Fruit fly (Drosophila melanogaster) whole organism, embryonic: ENCODE measurements around the gene bon.

Experiments used
- Atf3 ChIP-seq: fragments of 200-800 bp; sonication (Bioruptor generic); optimal IDR thresholded peaks from 3 replicates; lab custom pipeline; 2016; ENCODE audit warnings: missing biosample characterization, missing genetic modification characterization
- Bdp1 ChIP-seq: fragments of 200-800 bp; sonication (Bioruptor generic); optimal IDR thresholded peaks from 3 replicates; lab custom pipeline; 2016; ENCODE audit warnings: missing biosample characterization, missing genetic modification characterization
- CG11504 ChIP-seq: fragments of 200-800 bp; sonication (Bioruptor generic); optimal IDR thresholded peaks from 3 replicates; lab custom pipeline; 2019; ENCODE audit warnings: missing biosample characterization, mild to moderate bottlenecking, missing genetic modification characterization, moderate library complexity
- CG12071 ChIP-seq: fragments of 200-800 bp; sonication (Bioruptor generic); optimal IDR thresholded peaks from 3 replicates; lab custom pipeline; 2018; ENCODE audit warnings: missing biosample characterization, mild to moderate bottlenecking, missing genetic modification characterization
- CG12236 ChIP-seq: fragments of 200-800 bp; sonication (Bioruptor generic); optimal IDR thresholded peaks from 2 replicates; lab custom pipeline; 2016; ENCODE audit warnings: missing biosample characterization, missing genetic modification characterization
- CG12391 ChIP-seq: fragments of 200-800 bp; sonication (Bioruptor generic); optimal IDR thresholded peaks from 3 replicates; lab custom pipeline; 2018; ENCODE audit warnings: missing biosample characterization, mild to moderate bottlenecking, missing genetic modification characterization, moderate library complexity
- CG12769 ChIP-seq: fragments of 200-800 bp; sonication (Bioruptor generic); optimal IDR thresholded peaks from 2 replicates; lab custom pipeline; 2019; ENCODE audit warnings: missing biosample characterization, mild to moderate bottlenecking, missing genetic modification characterization, moderate library complexity
- CG13894 ChIP-seq: fragments of 200-800 bp; sonication (Bioruptor generic); optimal IDR thresholded peaks from 3 replicates; lab custom pipeline; 2018; ENCODE audit warnings: missing biosample characterization, mild to moderate bottlenecking, missing genetic modification characterization, moderate library complexity
- CG15479 ChIP-seq: fragments of 200-800 bp; sonication (Bioruptor generic); optimal IDR thresholded peaks from 3 replicates; lab custom pipeline; 2019; ENCODE audit warnings: missing biosample characterization, mild to moderate bottlenecking, missing genetic modification characterization, moderate library complexity
- CG15514 ChIP-seq: fragments of 200-800 bp; sonication (Bioruptor generic); optimal IDR thresholded peaks from 3 replicates; lab custom pipeline; 2017; ENCODE audit warnings: missing biosample characterization, missing genetic modification characterization, mild to moderate bottlenecking, moderate library complexity, missing genetic modification reagents
- CG1602 ChIP-seq: fragments of 200-800 bp; sonication (Bioruptor generic); optimal IDR thresholded peaks from 3 replicates; lab custom pipeline; 2016; ENCODE audit warnings: missing biosample characterization, missing genetic modification characterization
- CG1603 ChIP-seq: fragments of 200-800 bp; sonication (Bioruptor generic); optimal IDR thresholded peaks from 2 replicates; lab custom pipeline; 2019; ENCODE audit warnings: missing biosample characterization, mild to moderate bottlenecking, missing genetic modification characterization, moderate library complexity
- CG17361 ChIP-seq: fragments of 200-800 bp; sonication (Bioruptor generic); IDR thresholded peaks from 3 replicates; pipeline ENCODE4 v1.3.6; 2022; ENCODE audit warnings: missing biosample characterization, missing genetic modification characterization
- CG2116 ChIP-seq: fragments of 200-800 bp; sonication (Bioruptor generic); optimal IDR thresholded peaks from 3 replicates; lab custom pipeline; 2018; ENCODE audit warnings: missing biosample characterization, mild to moderate bottlenecking, missing genetic modification characterization
- CG32532 ChIP-seq: fragments of 200-800 bp; sonication (Bioruptor generic); IDR thresholded peaks from 2 replicates; pipeline ENCODE4 v1.3.6; 2022; ENCODE audit warnings: missing biosample characterization, missing genetic modification characterization
- CG32767 ChIP-seq: fragments of 200-800 bp; sonication (Bioruptor generic); IDR thresholded peaks from 2 replicates; pipeline ENCODE4 v1.3.6; 2022; ENCODE audit warnings: missing biosample characterization, missing genetic modification characterization
- CG4404 ChIP-seq: fragments of 200-800 bp; sonication (Bioruptor generic); IDR thresholded peaks from 2 replicates; pipeline ENCODE4 v1.3.6; 2022; ENCODE audit warnings: missing biosample characterization, missing genetic modification characterization
- CG6813 ChIP-seq: fragments of 200-800 bp; sonication (Bioruptor generic); optimal IDR thresholded peaks from 2 replicates; lab custom pipeline; 2017; ENCODE audit warnings: missing biosample characterization, missing genetic modification characterization, mild to moderate bottlenecking, moderate library complexity, missing genetic modification reagents
- CG6854 ChIP-seq: fragments of 200-800 bp; sonication (Bioruptor generic); optimal IDR thresholded peaks from 3 replicates; lab custom pipeline; 2017; ENCODE audit warnings: missing biosample characterization, mild to moderate bottlenecking, missing genetic modification characterization
- CG7556 ChIP-seq: fragments of 200-800 bp; sonication (Bioruptor generic); optimal IDR thresholded peaks from 2 replicates; lab custom pipeline; 2017; ENCODE audit warnings: missing biosample characterization, mild to moderate bottlenecking, missing genetic modification characterization
- CG7928 ChIP-seq: fragments of 200-800 bp; sonication (Bioruptor generic); optimal IDR thresholded peaks from 2 replicates; lab custom pipeline; 2017; ENCODE audit warnings: missing biosample characterization, mild to moderate bottlenecking, missing genetic modification characterization
- CG8089 ChIP-seq: fragments of 200-800 bp; sonication (Bioruptor generic); optimal IDR thresholded peaks from 3 replicates; lab custom pipeline; 2016; ENCODE audit warnings: missing biosample characterization, missing genetic modification characterization
- Doc3 ChIP-seq: fragments of 200-800 bp; sonication (Bioruptor generic); IDR thresholded peaks from 3 replicates; pipeline ENCODE4 v1.3.6; 2022; ENCODE audit warnings: missing biosample characterization, missing genetic modification characterization; ENCODE audit not compliant: partially characterized antibody
- Drgx ChIP-seq: fragments of 200-800 bp; sonication (Bioruptor generic); IDR thresholded peaks from 2 replicates; pipeline ENCODE4 v1.3.6; 2022; ENCODE audit warnings: missing biosample characterization, missing genetic modification characterization
- HLH4C ChIP-seq: fragments of 200-800 bp; sonication (Bioruptor generic); IDR thresholded peaks from 3 replicates; pipeline ENCODE4 v1.3.6; 2022; ENCODE audit warnings: missing biosample characterization, missing genetic modification characterization; ENCODE audit not compliant: partially characterized antibody
- Hmr ChIP-seq: fragments of 200-800 bp; sonication (Bioruptor generic); optimal IDR thresholded peaks from 3 replicates; lab custom pipeline; 2017; ENCODE audit warnings: mild to moderate bottlenecking, missing biosample characterization, missing genetic modification reagents, missing genetic modification characterization
- Hsf ChIP-seq: fragments of 200-800 bp; sonication (Bioruptor generic); optimal IDR thresholded peaks from 3 replicates; lab custom pipeline; 2016; ENCODE audit warnings: missing biosample characterization, missing genetic modification characterization
- Sox102F ChIP-seq: fragments of 200-800 bp; sonication (Bioruptor generic); optimal IDR thresholded peaks from 2 replicates; lab custom pipeline; 2018; ENCODE audit warnings: missing biosample characterization, mild to moderate bottlenecking, missing genetic modification characterization, moderate library complexity
- Trl ChIP-seq, 3 experiments: fragments of >200 bp in 2 of 3; fragments of 200-800 bp in 1 of 3; sonication (Bioruptor generic) in 1 of 3; optimal IDR thresholded peaks; 2 replicates in 1 of 3; 3 replicates in 2 of 3; lab custom pipeline; 2016 to 2017; ENCODE audit warnings: missing biosample characterization in 1 of 3, missing genetic modification characterization in 1 of 3
- Vsx1 ChIP-seq: fragments of 200-800 bp; sonication (Bioruptor generic); optimal IDR thresholded peaks from 2 replicates; lab custom pipeline; 2017; ENCODE audit warnings: missing biosample characterization, mild to moderate bottlenecking, missing genetic modification characterization, missing genetic modification reagents
- az2 ChIP-seq: fragments of 200-800 bp; sonication (Bioruptor generic); optimal IDR thresholded peaks from 3 replicates; lab custom pipeline; 2016; ENCODE audit warnings: missing biosample characterization, missing genetic modification characterization
- bab2 ChIP-seq: fragments of 200-800 bp; sonication (Bioruptor generic); optimal IDR thresholded peaks from 2 replicates; lab custom pipeline; 2016; ENCODE audit warnings: missing biosample characterization, missing genetic modification characterization
- bowl ChIP-seq: fragments of 200-800 bp; sonication (Bioruptor generic); IDR thresholded peaks from 2 replicates; pipeline ENCODE4 v1.3.6; 2022; ENCODE audit warnings: missing biosample characterization, missing genetic modification characterization
- cas ChIP-seq: fragments of 200-800 bp; sonication (Bioruptor generic); IDR thresholded peaks from 2 replicates; pipeline ENCODE4 v1.3.6; 2022; ENCODE audit warnings: missing biosample characterization, missing genetic modification characterization
- eyg ChIP-seq: fragments of 200-800 bp; sonication (Bioruptor generic); optimal IDR thresholded peaks from 3 replicates; lab custom pipeline; 2016; ENCODE audit warnings: missing biosample characterization, missing genetic modification characterization
- kay ChIP-seq: fragments of 200-800 bp; sonication (Bioruptor generic); optimal IDR thresholded peaks from 2 replicates; lab custom pipeline; 2016; ENCODE audit warnings: missing biosample characterization, missing genetic modification characterization
- lab ChIP-seq: fragments of 200-800 bp; sonication (Bioruptor generic); optimal IDR thresholded peaks from 3 replicates; lab custom pipeline; 2017; ENCODE audit warnings: missing biosample characterization, missing genetic modification characterization, mild to moderate bottlenecking, moderate library complexity, missing genetic modification reagents
- nmo ChIP-seq: fragments of 200-800 bp; sonication (Bioruptor generic); optimal IDR thresholded peaks from 2 replicates; lab custom pipeline; 2018; ENCODE audit warnings: missing biosample characterization, mild to moderate bottlenecking, missing genetic modification characterization, moderate library complexity
- onecut ChIP-seq: fragments of 200-800 bp; sonication (Bioruptor generic); IDR thresholded peaks from 2 replicates; pipeline ENCODE4 v1.3.6; 2022; ENCODE audit warnings: missing biosample characterization, missing genetic modification characterization
- pita ChIP-seq: fragments of 200-800 bp; sonication (Bioruptor generic); optimal IDR thresholded peaks from 2 replicates; lab custom pipeline; 2017; ENCODE audit warnings: missing biosample characterization, mild to moderate bottlenecking, missing genetic modification characterization
- pros ChIP-seq: fragments of 200-800 bp; sonication (Bioruptor generic); optimal IDR thresholded peaks from 3 replicates; lab custom pipeline; 2019; ENCODE audit warnings: missing biosample characterization, mild to moderate bottlenecking, missing genetic modification characterization, moderate library complexity
- pum ChIP-seq: fragments of 200-800 bp; sonication (Bioruptor generic); optimal IDR thresholded peaks from 2 replicates; lab custom pipeline; 2016; ENCODE audit warnings: missing biosample characterization, missing genetic modification characterization
- pzg ChIP-seq: fragments of 200-800 bp; sonication (Bioruptor generic); optimal IDR thresholded peaks from 3 replicates; lab custom pipeline; 2018; ENCODE audit warnings: missing biosample characterization, mild to moderate bottlenecking, missing genetic modification characterization, moderate library complexity
- repo ChIP-seq: fragments of 200-800 bp; sonication (Bioruptor generic); optimal IDR thresholded peaks from 2 replicates; lab custom pipeline; 2016; ENCODE audit warnings: missing biosample characterization, missing genetic modification characterization
- stwl ChIP-seq: fragments of 200-800 bp; sonication (Bioruptor generic); optimal IDR thresholded peaks from 3 replicates; lab custom pipeline; 2018; ENCODE audit warnings: missing biosample characterization, mild to moderate bottlenecking, missing genetic modification characterization, moderate library complexity
- tll ChIP-seq, 2 experiments: fragments of 200-800 bp in 1 of 2; fragments of >200 bp in 1 of 2; sonication (Bioruptor generic) in 1 of 2; optimal IDR thresholded peaks; 2 replicates each; lab custom pipeline; 2017 to 2019; ENCODE audit warnings: missing biosample characterization in 2 of 2, missing genetic modification characterization in 2 of 2, mild to moderate bottlenecking in 1 of 2, moderate library complexity in 1 of 2
- zen ChIP-seq: fragments of 200-800 bp; sonication (Bioruptor generic); optimal IDR thresholded peaks from 3 replicates; lab custom pipeline; 2018; ENCODE audit warnings: missing biosample characterization, mild to moderate bottlenecking, missing genetic modification characterization, moderate library complexity

The bon gene

DNA sequence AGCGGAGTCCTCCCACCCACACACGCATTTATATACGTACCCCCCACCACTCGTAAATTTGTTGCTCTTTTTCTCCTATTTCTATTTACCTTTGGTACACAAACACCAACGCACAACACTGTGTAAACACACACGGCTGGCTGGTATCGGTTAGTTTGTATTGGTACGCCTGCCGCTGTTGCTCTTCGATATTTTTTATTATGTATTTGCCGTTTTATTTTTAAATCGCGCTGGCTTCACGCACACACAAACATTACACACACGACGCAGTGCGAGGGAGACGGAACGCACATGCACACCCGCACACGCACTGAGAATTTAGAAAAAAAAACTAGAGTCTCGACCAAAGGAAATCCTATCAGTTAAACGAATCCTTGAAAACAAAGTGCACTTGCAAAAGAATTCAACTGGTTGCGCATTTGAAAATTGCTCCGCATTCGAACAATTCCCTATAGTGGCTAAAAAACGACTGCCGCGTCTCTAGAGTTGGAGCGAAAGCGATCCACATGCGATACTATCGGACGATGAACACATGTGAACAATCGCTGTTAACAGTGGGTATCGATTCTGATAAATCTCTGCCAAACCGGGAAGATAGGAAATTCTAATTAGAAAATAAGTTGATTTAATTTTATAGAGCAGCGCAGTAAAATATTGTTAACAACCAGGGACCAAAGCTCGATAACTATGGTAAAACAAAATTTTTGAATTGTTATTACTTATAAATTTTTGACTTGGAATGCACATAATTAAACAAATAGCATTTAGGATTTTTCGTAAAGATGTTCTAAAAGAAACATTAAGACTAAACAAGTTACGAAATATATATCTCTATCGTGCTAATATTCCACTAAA, 42.1 kb upstream of the bon start (continued):
- peak; percentile 42 for TF ChIP-seq Sox102F (GFP tag; lab: Kevin White, UChicago)
- peak; percentile 73 for TF ChIP-seq Hmr (GFP tag; lab: Kevin White, UChicago)
- peak; percentile 96 for TF ChIP-seq CG12071 (GFP tag; lab: Kevin White, UChicago)
- TF ChIP-seq CG32532: peak; percentile 28
- peak; percentile 8 for TF ChIP-seq CG7556 (GFP tag; lab: Kevin White, UChicago)
- TF ChIP-seq kay (GFP tag; lab: Kevin White, UChicago): no peak
- no peak for TF ChIP-seq Hsf (GFP tag; lab: Kevin White, UChicago)
- TF ChIP-seq CG7928 (GFP tag; lab: Kevin White, UChicago): peak; percentile 49
- peak; percentile 49 for TF ChIP-seq zen (tag; lab: Kevin White, UChicago)
- peak; percentile 0 for TF ChIP-seq Atf3
- peak; percentile 29 for TF ChIP-seq stwl (tag; lab: Kevin White, UChicago)
- TF ChIP-seq CG13894 (tag; lab: Kevin White, UChicago): peak; percentile 63
- no peak for TF ChIP-seq CG17361 (GFP tag; lab: Robert Waterston, UW)
- TF ChIP-seq CG8089: peak; percentile 24
- TF ChIP-seq pum: no peak
- no peak for TF ChIP-seq CG11504
- TF ChIP-seq Trl (optimal IDR thresholded peaks at IDR 0.05; lab: Kevin White, UChicago): no peak
- TF ChIP-seq Trl (GFP tag; optimal IDR thresholded peaks at IDR 0.05; lab: Kevin White, UChicago): peak; percentile 59
- TF ChIP-seq bab2: peak; percentile 58
- TF ChIP-seq az2 (GFP tag; lab: Kevin White, UChicago): no peak
- peak; percentile 15 for TF ChIP-seq nmo (GFP tag; lab: Kevin White, UChicago)
- TF ChIP-seq Bdp1 (GFP tag; lab: Kevin White, UChicago): peak; percentile 19
- TF ChIP-seq CG12236: peak; percentile 84
- peak; percentile 91 for TF ChIP-seq HLH4C (GFP tag; lab: Robert Waterston, UW)
- TF ChIP-seq pros (GFP tag; lab: Kevin White, UChicago): peak; percentile 32
- TF ChIP-seq CG12391 (tag; lab: Kevin White, UChicago): peak; percentile 1
- TF ChIP-seq bowl (GFP tag; lab: Robert Waterston, UW): no peak
- no peak; the same call in 1 of the 2 replicates for TF ChIP-seq cas
- TF ChIP-seq pzg (GFP tag; lab: Kevin White, UChicago): peak; percentile 69

DNA sequence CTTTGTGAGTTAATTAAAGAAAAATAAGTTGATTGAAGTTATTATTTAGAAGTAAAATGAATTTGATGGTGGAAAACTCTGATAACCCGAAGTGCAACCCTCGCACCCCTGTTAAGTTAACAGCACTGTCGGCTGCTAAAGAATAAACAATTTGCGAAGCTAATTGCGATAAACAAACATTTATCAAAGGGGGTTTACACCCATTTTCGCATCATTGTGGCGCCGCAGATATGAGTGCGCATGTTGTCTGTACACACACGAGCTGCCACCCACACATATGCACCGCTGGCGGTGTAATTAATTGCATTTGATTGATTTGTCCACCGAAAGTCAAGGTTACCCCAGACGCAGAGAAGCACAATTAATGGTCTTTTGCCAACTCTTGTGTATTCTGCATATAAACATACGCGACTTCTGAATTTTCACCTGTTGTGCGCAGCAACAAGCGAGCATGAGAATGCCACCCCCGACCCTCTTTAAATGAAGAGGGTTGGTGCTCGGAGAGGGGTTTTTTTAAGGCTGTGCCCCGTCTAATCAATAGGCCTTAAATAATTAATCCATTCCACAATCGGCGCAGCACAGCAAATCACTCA, 41.4 kb upstream of the bon start:
- TF ChIP-seq Drgx (GFP tag; lab: Robert Waterston, UW) (0 out of 2 replicates have a peak, but pooled peaks have one; percentile 7), Doc3 (GFP tag; lab: Robert Waterston, UW) (no peak), CG12769 (tag; lab: Kevin White, UChicago) (no peak), CG6813 (GFP tag; lab: Kevin White, UChicago) (no peak), repo (GFP tag; lab: Kevin White, UChicago) (no peak), CG1603 (tag; lab: Kevin White, UChicago) (peak; percentile 14), pita (GFP tag; lab: Kevin White, UChicago) (peak; percentile 35), CG4404 (GFP tag; lab: Robert Waterston, UW) (no peak), tll (GFP tag; optimal IDR thresholded peaks at IDR 0.05; lab: Kevin White, UChicago) (peak in 1 of 2 experiments; percentile 74), CG7928 (GFP tag; lab: Kevin White, UChicago) (peak; percentile 80), CG6854 (no peak), CG32767 (GFP tag; lab: Robert Waterston, UW) (0 out of 2 replicates have a peak, but pooled peaks have one; percentile 42), CG2116 (peak; percentile 90), lab (no peak), eyg (GFP tag; lab: Kevin White, UChicago) (peak; percentile 10), CG15514 (GFP tag; lab: Kevin White, UChicago) (peak; percentile 21), onecut (GFP tag; lab: Robert Waterston, UW) (peak; percentile 48), CG1602 (GFP tag; lab: Kevin White, UChicago) (no peak), Vsx1 (GFP tag; lab: Kevin White, UChicago) (peak; percentile 38), CG15479 (GFP tag; lab: Kevin White, UChicago) (peak; percentile 3)
